Worm (Caenorhabditis elegans) whole organism, late embryonic: Measurements from ENCODE around the gene Y69A2AR.1.

ENCODE experiments used
- ceh-2 ChIP-seq: sonication (generic microtip); optimal IDR thresholded peaks from 2 replicates; lab custom pipeline; 2016; ENCODE audit warnings: missing genotype, missing genetic modification characterization, missing compliant biosample characterization
- elt-2 ChIP-seq: sonication (generic microtip); optimal IDR thresholded peaks from 2 replicates; lab custom pipeline; 2016; ENCODE audit warnings: missing genetic modification reagents, missing genetic modification characterization, missing compliant biosample characterization
- hlh-30 ChIP-seq: sonication (generic microtip); optimal IDR thresholded peaks from 2 replicates; lab custom pipeline; 2017; ENCODE audit warnings: antibody characterized with exemption, missing genetic modification characterization, missing compliant biosample characterization; ENCODE audit not compliant: insufficient read depth
- hlh-6 ChIP-seq: sonication (generic microtip); optimal IDR thresholded peaks from 2 replicates; lab custom pipeline; 2016; ENCODE audit warnings: missing genotype, missing genetic modification characterization, missing compliant biosample characterization

- TF ChIP-seq elt-2 (tag; lab: Kevin White, UChicago) (no peak), hlh-6 (no peak), hlh-30 (tag; lab: Kevin White, UChicago) (no peak), ceh-2 (no peak)
These were observed 44.3 kb downstream of the Y69A2AR.1 start for ce11 chrIV:2711122-2711669.
